Worm (Caenorhabditis elegans) whole organism, L2 larva: ENCODE measurements around the gene kqt-3.

ENCODE experiments used
- R02D3.7 ChIP-seq: fragments of 150-350 bp; optimal IDR thresholded peaks from 2 replicates; lab custom pipeline; 2014; ENCODE audit warnings: missing biosample characterization, missing genetic modification characterization
- lin-39 ChIP-seq: fragments of 150-350 bp; optimal IDR thresholded peaks from 2 replicates; lab custom pipeline; 2014; ENCODE audit warnings: missing biosample characterization, missing genetic modification reagents, missing genetic modification characterization
- mdl-1 ChIP-seq, 2 experiments: fragments of 150-350 bp in 1 of 2; sonication (generic microtip) in 1 of 2; optimal IDR thresholded peaks; 2 replicates each; lab custom pipeline; 2017; ENCODE audit warnings: missing biosample characterization in 2 of 2, missing genetic modification characterization in 2 of 2
- nhr-129 ChIP-seq: fragments of 150-350 bp; optimal IDR thresholded peaks from 2 replicates; lab custom pipeline; 2014; ENCODE audit warnings: missing biosample characterization, missing genetic modification characterization
- nhr-21 ChIP-seq: fragments of 150-350 bp; optimal IDR thresholded peaks from 2 replicates; lab custom pipeline; 2014; ENCODE audit warnings: missing biosample characterization, missing genetic modification characterization
- nhr-25 ChIP-seq: fragments of 150-350 bp; sonication (generic microtip); optimal IDR thresholded peaks from 3 replicates; lab custom pipeline; 2014; ENCODE audit warnings: missing biosample characterization, missing genetic modification characterization
- unc-39 ChIP-seq: fragments of 150-350 bp; optimal IDR thresholded peaks from 2 replicates; lab custom pipeline; 2014; ENCODE audit warnings: missing biosample characterization, missing genetic modification characterization
- unc-62 ChIP-seq: fragments of 150-350 bp; optimal IDR thresholded peaks from 2 replicates; lab custom pipeline; 2014; ENCODE audit warnings: missing biosample characterization, missing genetic modification reagents, missing genetic modification characterization

DNA sequence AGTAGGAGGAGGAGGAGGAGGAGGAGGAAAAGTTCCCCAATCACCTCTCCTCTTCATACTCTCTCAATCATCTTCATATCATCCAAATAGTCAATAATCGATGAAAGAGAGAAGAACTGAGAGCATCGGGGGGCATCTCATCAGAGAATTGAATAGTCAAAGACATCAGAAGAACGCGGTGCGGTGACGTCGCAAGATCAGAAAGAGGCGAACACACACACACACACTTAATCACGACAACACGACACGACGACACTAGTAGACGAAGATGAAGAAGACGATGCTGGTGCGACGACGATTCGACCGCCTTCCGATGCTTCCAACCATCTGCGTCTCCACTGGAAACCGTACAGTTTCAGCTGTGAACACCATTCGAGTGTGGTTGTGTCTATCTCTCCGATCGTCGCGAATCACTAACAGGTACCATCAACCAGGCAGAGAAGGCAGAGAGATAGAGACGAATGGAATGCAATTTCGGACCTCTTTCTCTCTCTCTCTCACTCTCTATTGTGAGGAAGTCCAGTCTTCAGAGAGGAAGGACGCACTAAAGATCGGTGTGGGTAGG, 17.4 kb upstream of the kqt-3 start:
- peak; percentile 87 for TF ChIP-seq nhr-21
- no peak for TF ChIP-seq unc-39 (tag; lab: Kevin White, UChicago)
- no peak for TF ChIP-seq lin-39 (tag; lab: Kevin White, UChicago)
- no peak for TF ChIP-seq R02D3.7
- peak; percentile 75 for TF ChIP-seq nhr-25 (tag; lab: Kevin White, UChicago)
- no peak for TF ChIP-seq mdl-1 (tag; optimal IDR thresholded peaks at IDR 0.05; lab: Kevin White, UChicago)
- TF ChIP-seq nhr-129, result peak; percentile 26
- TF ChIP-seq unc-62 (GFP tag; lab: Kevin White, UChicago), result no peak
